Worm (Caenorhabditis elegans) whole organism, L1 larva: ENCODE measurements around the gene Y62H9A.16.

Source experiments
- aly-2 ChIP-seq: fragments of 150-350 bp; optimal IDR thresholded peaks from 2 replicates; lab custom pipeline; 2014; ENCODE audit warnings: missing biosample characterization, missing genetic modification characterization
- blmp-1 ChIP-seq: fragments of 150-350 bp; optimal IDR thresholded peaks from 2 replicates; lab custom pipeline; 2014; ENCODE audit warnings: missing biosample characterization, missing genetic modification characterization
- ceh-63 ChIP-seq: fragments of 200-800 bp; sonication (Bioruptor generic); optimal IDR thresholded peaks from 2 replicates; lab custom pipeline; 2018; ENCODE audit warnings: mild to moderate bottlenecking, missing genetic modification characterization, missing compliant biosample characterization
- ceh-90 ChIP-seq: sonication (generic microtip); optimal IDR thresholded peaks from 2 replicates; lab custom pipeline; 2016; ENCODE audit warnings: missing genetic modification characterization, missing compliant biosample characterization
- efl-1 ChIP-seq, 4 experiments: fragments of 150-350 bp; optimal IDR thresholded peaks in 3 of 4; peaks in 1 of 4; 1 replicate in 1 of 4; 2 replicates in 3 of 4; lab custom pipeline; 2014; ENCODE audit warnings: missing biosample characterization in 2 of 4, missing genetic modification characterization in 2 of 4, missing genetic modification reagents in 2 of 4
- efl-3 ChIP-seq: fragments of 200-800 bp; sonication (Bioruptor generic); optimal IDR thresholded peaks from 2 replicates; lab custom pipeline; 2018; ENCODE audit warnings: mild to moderate bottlenecking, missing genetic modification characterization, missing compliant biosample characterization
- egl-27 ChIP-seq, 2 experiments: fragments of 150-350 bp in 1 of 2; sonication (generic microtip); optimal IDR thresholded peaks; 3 replicates each; lab custom pipeline; 2017 to 2018; ENCODE audit warnings: missing biosample characterization in 2 of 2, missing genetic modification characterization in 2 of 2, missing genetic modification reagents in 2 of 2
- ets-5 ChIP-seq: fragments of 200-800 bp; sonication (Bioruptor generic); IDR thresholded peaks from 2 replicates; pipeline ENCODE4 v1.3.6; 2022; ENCODE audit warnings: missing genetic modification characterization, missing compliant biosample characterization
- hlh-4 ChIP-seq: sonication (generic microtip); optimal IDR thresholded peaks from 2 replicates; lab custom pipeline; 2016; ENCODE audit warnings: mild to moderate bottlenecking, missing genetic modification characterization, missing compliant biosample characterization
- hpl-2 ChIP-seq: fragments of 150-350 bp; optimal IDR thresholded peaks from 2 replicates; lab custom pipeline; 2014; ENCODE audit warnings: missing biosample characterization, missing genetic modification reagents, missing genetic modification characterization
- lin-14 ChIP-seq: fragments of 200-800 bp; sonication (Bioruptor generic); optimal IDR thresholded peaks from 2 replicates; lab custom pipeline; 2018; ENCODE audit warnings: mild to moderate bottlenecking, missing genetic modification characterization, moderate library complexity, missing compliant biosample characterization
- lin-15B ChIP-seq: fragments of 150-350 bp; sonication (generic microtip); optimal IDR thresholded peaks from 3 replicates; lab custom pipeline; 2014; ENCODE audit warnings: missing biosample characterization, missing genetic modification characterization
- lin-35 ChIP-seq, 2 experiments: fragments of 150-350 bp; optimal IDR thresholded peaks; 2 replicates each; lab custom pipeline; 2014; ENCODE audit warnings: missing biosample characterization in 2 of 2, missing genetic modification characterization in 2 of 2, missing genetic modification reagents in 2 of 2
- lin-39 ChIP-seq: fragments of 150-350 bp; optimal IDR thresholded peaks from 2 replicates; lab custom pipeline; 2014; ENCODE audit warnings: missing biosample characterization, missing genetic modification reagents, missing genetic modification characterization
- mep-1 ChIP-seq: fragments of 150-350 bp; optimal IDR thresholded peaks from 2 replicates; lab custom pipeline; 2014; ENCODE audit warnings: missing biosample characterization, missing genetic modification characterization
- nhr-11 ChIP-seq: fragments of 150-350 bp; optimal IDR thresholded peaks from 2 replicates; lab custom pipeline; 2014; ENCODE audit warnings: missing biosample characterization, missing genetic modification characterization
- nhr-19 ChIP-seq: fragments of 200-800 bp; sonication (Bioruptor generic); conservative IDR thresholded peaks from 2 replicates; pipeline ENCODE4 v1.3.6; 2022; ENCODE audit warnings: missing genetic modification characterization, missing compliant biosample characterization
- nhr-20 ChIP-seq: sonication (generic microtip); optimal IDR thresholded peaks from 2 replicates; lab custom pipeline; 2016; ENCODE audit warnings: mild to moderate bottlenecking, missing genetic modification characterization, missing compliant biosample characterization
- nhr-237 ChIP-seq: fragments of 150-350 bp; optimal IDR thresholded peaks from 2 replicates; lab custom pipeline; 2014; ENCODE audit warnings: missing biosample characterization, missing genetic modification characterization
- nhr-28 ChIP-seq: fragments of 150-350 bp; optimal IDR thresholded peaks from 2 replicates; lab custom pipeline; 2014; ENCODE audit warnings: missing biosample characterization, missing genetic modification characterization
- nhr-47 ChIP-seq: sonication (generic microtip); optimal IDR thresholded peaks from 2 replicates; lab custom pipeline; 2016; ENCODE audit warnings: mild to moderate bottlenecking, missing genetic modification characterization, moderate library complexity, missing compliant biosample characterization
- nhr-71 ChIP-seq: sonication (generic microtip); optimal IDR thresholded peaks from 2 replicates; lab custom pipeline; 2016; ENCODE audit warnings: mild to moderate bottlenecking, missing genetic modification characterization, moderate library complexity, missing compliant biosample characterization
- nhr-76 ChIP-seq: sonication (generic microtip); optimal IDR thresholded peaks from 2 replicates; lab custom pipeline; 2017; ENCODE audit warnings: missing biosample characterization, missing genetic modification characterization
- nhr-85 ChIP-seq: sonication (generic microtip); peaks from one replicate; lab custom pipeline; 2016; ENCODE audit warnings: missing genetic modification characterization, inconsistent platforms, missing compliant biosample characterization
- nhr-90 ChIP-seq: sonication (generic microtip); optimal IDR thresholded peaks from 2 replicates; lab custom pipeline; 2016; ENCODE audit warnings: mild to moderate bottlenecking, missing genetic modification characterization, missing compliant biosample characterization; ENCODE audit not compliant: poor library complexity
- pax-3 ChIP-seq: fragments of 200-800 bp; sonication (Bioruptor generic); optimal IDR thresholded peaks from 2 replicates; lab custom pipeline; 2018; ENCODE audit warnings: mild to moderate bottlenecking, missing genetic modification characterization, moderate library complexity, missing compliant biosample characterization
- snpc-4 ChIP-seq: fragments of 150-350 bp; optimal IDR thresholded peaks from 2 replicates; lab custom pipeline; 2014; ENCODE audit warnings: missing biosample characterization, missing genetic modification characterization
- snu-23 ChIP-seq: sonication (generic microtip); optimal IDR thresholded peaks from 2 replicates; lab custom pipeline; 2016; ENCODE audit warnings: missing genetic modification characterization, missing compliant biosample characterization
- sptf-1 ChIP-seq: fragments of 150-350 bp; optimal IDR thresholded peaks from 2 replicates; lab custom pipeline; 2014; ENCODE audit warnings: missing biosample characterization, missing genetic modification characterization
- tbx-2 ChIP-seq: sonication (generic microtip); optimal IDR thresholded peaks from 2 replicates; lab custom pipeline; 2016; ENCODE audit warnings: missing genetic modification characterization, missing compliant biosample characterization
- tlp-1 ChIP-seq: fragments of 150-350 bp; optimal IDR thresholded peaks from 2 replicates; lab custom pipeline; 2014; ENCODE audit warnings: missing biosample characterization, missing genetic modification characterization
- unc-130 ChIP-seq: fragments of 150-350 bp; optimal IDR thresholded peaks from 2 replicates; lab custom pipeline; 2017; ENCODE audit warnings: missing biosample characterization, missing genetic modification characterization, inconsistent platforms
- vab-15 ChIP-seq: sonication (generic microtip); optimal IDR thresholded peaks from 2 replicates; lab custom pipeline; 2017; ENCODE audit warnings: missing genotype, mild to moderate bottlenecking, missing genetic modification characterization, missing compliant biosample characterization
- xbp-1 ChIP-seq: sonication (generic microtip); optimal IDR thresholded peaks from 2 replicates; lab custom pipeline; 2016; ENCODE audit warnings: missing genetic modification characterization, missing compliant biosample characterization
- zip-4 ChIP-seq: fragments of 200-800 bp; sonication (Bioruptor generic); optimal IDR thresholded peaks from 2 replicates; lab custom pipeline; 2018; ENCODE audit warnings: mild to moderate bottlenecking, missing genetic modification characterization, moderate library complexity, missing compliant biosample characterization
- ztf-11 ChIP-seq, 2 experiments: sonication (generic microtip); optimal IDR thresholded peaks; 2 replicates each; lab custom pipeline; 2016 to 2017; ENCODE audit warnings: missing genetic modification characterization in 2 of 2, missing biosample characterization in 1 of 2, missing compliant biosample characterization in 1 of 2

The Y62H9A.16 gene

DNA sequence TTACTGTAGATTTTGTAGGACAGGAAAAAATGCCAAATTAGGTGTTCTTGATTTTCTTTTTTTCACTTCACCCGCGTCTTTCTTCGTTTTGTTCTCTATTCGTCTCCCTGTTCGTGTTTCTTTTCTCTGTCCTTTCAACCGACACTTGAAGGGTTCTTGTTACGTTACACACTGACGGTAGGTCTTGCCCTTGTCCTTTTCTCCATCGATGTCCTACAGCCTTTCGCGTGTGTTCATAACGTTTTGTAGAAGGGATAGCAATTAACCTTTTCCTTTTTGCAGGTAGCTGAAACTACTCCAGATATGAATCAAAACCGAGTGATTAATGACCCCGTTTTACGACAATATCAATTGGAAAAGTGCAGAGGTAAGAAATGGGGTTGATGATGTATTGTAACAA is 6.1 kb downstream of the Y62H9A.16 start, which contains the start of gene F55G7.1 (continued):
- TF ChIP-seq nhr-20 (tag; lab: Kevin White, UChicago) = peak; percentile 52
- peak; percentile 51 for TF ChIP-seq lin-14 (GFP tag; lab: Kevin White, UChicago)
- peak in 1 of 2 experiments; percentile 67 for TF ChIP-seq lin-35 (GFP tag; optimal IDR thresholded peaks at IDR 0.05; lab: Kevin White, UChicago)
- no peak for TF ChIP-seq tlp-1 (tag; lab: Kevin White, UChicago)
- TF ChIP-seq hlh-4 (tag; lab: Kevin White, UChicago) = no peak
- TF ChIP-seq nhr-47 (tag; lab: Kevin White, UChicago) = peak; percentile 77
- TF ChIP-seq blmp-1 (tag; lab: Kevin White, UChicago) = peak; percentile 32
- peak; percentile 65 for TF ChIP-seq mep-1
- TF ChIP-seq lin-39 (tag; lab: Kevin White, UChicago) = peak; percentile 5
- peak; percentile 41 for TF ChIP-seq zip-4
- TF ChIP-seq nhr-85 = peak; percentile 75
- peak; percentile 34 to 37 for TF ChIP-seq efl-1 (optimal IDR thresholded peaks at IDR 0.05; lab: Kevin White, UChicago)
- TF ChIP-seq efl-1 (GFP tag; optimal IDR thresholded peaks at IDR 0.05 in 1 of 2; lab: Kevin White, UChicago) = peak in 1 of 2 experiments; percentile 72
- peak; percentile 56 for TF ChIP-seq tbx-2 (tag; lab: Kevin White, UChicago)
- peak; percentile 79 for TF ChIP-seq snu-23 (GFP tag; lab: Kevin White, UChicago)
- no peak for TF ChIP-seq nhr-11 (tag; lab: Kevin White, UChicago)
- TF ChIP-seq nhr-71 (tag; lab: Kevin White, UChicago) = peak; percentile 49

DNA sequence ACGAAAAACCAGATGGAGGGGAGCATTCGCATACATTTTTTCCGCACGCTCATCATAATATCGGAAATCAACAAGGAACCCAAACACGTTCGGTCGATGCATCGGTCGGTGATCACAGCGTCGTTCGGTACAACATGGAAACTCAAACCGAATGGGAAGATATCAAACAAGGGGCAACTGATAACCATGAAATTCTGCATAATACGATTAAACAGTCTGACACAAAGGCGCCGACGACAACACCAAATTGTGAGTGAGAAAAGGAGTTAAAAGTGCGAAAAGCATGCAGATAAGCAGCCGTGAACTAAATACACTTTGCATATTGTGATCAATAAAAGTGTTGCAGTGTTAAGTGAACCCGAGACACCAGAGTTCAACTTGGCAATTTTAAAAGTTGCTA is 7.1 kb downstream of the Y62H9A.16 start:
- TF ChIP-seq ceh-63 (GFP tag; lab: Kevin White, UChicago) = no peak

DNA sequence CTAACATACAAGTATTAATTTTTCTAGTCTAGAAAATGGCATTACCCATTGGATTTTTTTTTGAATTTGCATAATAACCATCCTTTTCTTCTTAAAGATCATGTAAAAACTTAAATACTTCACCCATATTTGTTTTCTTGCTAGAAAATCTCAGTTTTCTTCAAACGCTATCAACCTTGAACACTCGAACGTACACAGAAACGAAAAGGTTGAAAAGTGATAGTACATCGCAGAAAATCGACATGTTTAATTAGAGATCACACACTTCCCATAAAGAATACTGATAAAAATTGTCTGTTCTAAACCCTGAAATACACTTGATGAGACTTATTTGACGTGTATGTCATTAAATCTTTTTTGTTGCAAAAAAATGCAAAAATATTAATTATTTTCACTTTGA is 9.5 kb downstream of the Y62H9A.16 start, which contains the start of gene F55G7.4:
Gene F55G7.4 (plus strand): TSS at position 301 of the 400 bp plus-strand sequence.
- TF ChIP-seq nhr-28 (tag; lab: Kevin White, UChicago) (no peak), pax-3 (no peak), snpc-4 (tag; lab: Kevin White, UChicago) (no peak), vab-15 (tag; lab: Kevin White, UChicago) (no peak), ceh-90 (tag; lab: Kevin White, UChicago) (no peak), ztf-11 (tag; optimal IDR thresholded peaks at IDR 0.05; lab: Kevin White, UChicago) (no peak), xbp-1 (no peak), ets-5 (GFP tag; lab: Robert Waterston, UW) (no peak), nhr-237 (tag; lab: Kevin White, UChicago) (no peak), nhr-20 (tag; lab: Kevin White, UChicago) (no peak), nhr-76 (no peak), egl-27 (tag; optimal IDR thresholded peaks at IDR 0.05; lab: Kevin White, UChicago) (no peak), unc-130 (tag; lab: Kevin White, UChicago) (no peak), lin-15B (tag; lab: Kevin White, UChicago) (no peak), sptf-1 (tag; lab: Kevin White, UChicago) (no peak), aly-2 (no peak), nhr-19 (GFP tag; lab: Robert Waterston, UW) (no peak), hpl-2 (GFP tag; lab: Kevin White, UChicago) (no peak)

DNA sequence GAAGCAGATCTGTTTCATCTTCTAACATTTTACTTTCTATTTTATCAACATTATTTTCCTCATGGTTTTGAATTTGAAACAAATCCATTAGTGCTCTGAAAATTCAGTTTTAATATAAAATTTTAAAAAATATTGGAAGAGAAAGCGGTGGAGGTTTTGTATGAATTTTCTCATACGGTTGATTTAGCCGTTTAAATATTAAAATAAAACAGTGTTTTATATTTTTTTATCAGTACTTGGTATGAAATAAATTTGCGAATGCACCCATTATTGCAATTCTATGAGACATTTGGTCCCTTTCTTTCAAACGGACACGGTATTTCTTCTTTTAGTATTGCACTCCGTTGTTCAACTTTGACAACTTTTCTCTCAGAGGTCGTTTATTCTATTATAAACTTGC is 13.5 kb downstream of the Y62H9A.16 start, which contains the start of gene dot-1.4:
Gene dot-1.4 (minus strand): TSS at position 101 of the 400 bp plus-strand sequence.
- TF ChIP-seq nhr-237 (tag; lab: Kevin White, UChicago) (no peak), snu-23 (GFP tag; lab: Kevin White, UChicago) (no peak), lin-15B (tag; lab: Kevin White, UChicago) (no peak), nhr-28 (tag; lab: Kevin White, UChicago) (no peak), efl-3 (GFP tag; lab: Kevin White, UChicago) (no peak), nhr-19 (GFP tag; lab: Robert Waterston, UW) (no peak), vab-15 (tag; lab: Kevin White, UChicago) (no peak), nhr-71 (tag; lab: Kevin White, UChicago) (no peak), nhr-90 (no peak), sptf-1 (tag; lab: Kevin White, UChicago) (no peak)
